Worm (Caenorhabditis elegans) whole organism, late embryonic: ENCODE measurements around the gene klo-2.
A peak's percentile ranks its signal among the peaks of the same experiment; 100 is the strongest.
"Not testable (repeated sequence)": the region's sequence is repeated elsewhere in the genome, so short reads cannot be mapped to it uniquely, and the experiment has no call there.

Experiments used
- ceh-14 ChIP-seq: sonication (generic microtip); optimal IDR thresholded peaks from 2 replicates; lab custom pipeline; 2016; ENCODE audit warnings: missing genotype, missing genetic modification characterization, missing compliant biosample characterization
- ceh-45 ChIP-seq: fragments of 200-800 bp; sonication (Bioruptor generic); IDR thresholded peaks from 2 replicates; pipeline ENCODE4 v1.3.6; 2022; ENCODE audit warnings: missing genetic modification reagents, missing genetic modification characterization, missing compliant biosample characterization
- ceh-48 ChIP-seq: sonication (generic microtip); optimal IDR thresholded peaks from 2 replicates; lab custom pipeline; 2016; ENCODE audit warnings: missing genetic modification characterization, inconsistent platforms, missing compliant biosample characterization
- pax-1 ChIP-seq: fragments of 150-350 bp; optimal IDR thresholded peaks from 2 replicates; lab custom pipeline; 2014; ENCODE audit warnings: missing biosample characterization, missing genetic modification characterization
- sox-2 ChIP-seq: fragments of 200-800 bp; sonication (Bioruptor generic); IDR thresholded peaks from 2 replicates; pipeline ENCODE4 v1.3.6; 2022; ENCODE audit warnings: missing genetic modification reagents, missing genetic modification characterization, missing compliant biosample characterization
- unc-3 ChIP-seq, 2 experiments: fragments of 200-800 bp in 1 of 2; sonication (Bioruptor generic) in 1 of 2; sonication (generic microtip) in 1 of 2; conservative IDR thresholded peaks in 1 of 2; optimal IDR thresholded peaks in 1 of 2; 2 replicates each; pipeline versions ENCODE4 v1.3.6 to Lab custom; 2016 to 2022; ENCODE audit warnings: missing compliant biosample characterization in 2 of 2, missing genetic modification characterization in 2 of 2, missing genetic modification reagents in 1 of 2
- unc-42 ChIP-seq: sonication (generic microtip); optimal IDR thresholded peaks from 2 replicates; lab custom pipeline; 2016; ENCODE audit warnings: missing genotype, missing genetic modification characterization, missing compliant biosample characterization

klo-2 gene

DNA sequence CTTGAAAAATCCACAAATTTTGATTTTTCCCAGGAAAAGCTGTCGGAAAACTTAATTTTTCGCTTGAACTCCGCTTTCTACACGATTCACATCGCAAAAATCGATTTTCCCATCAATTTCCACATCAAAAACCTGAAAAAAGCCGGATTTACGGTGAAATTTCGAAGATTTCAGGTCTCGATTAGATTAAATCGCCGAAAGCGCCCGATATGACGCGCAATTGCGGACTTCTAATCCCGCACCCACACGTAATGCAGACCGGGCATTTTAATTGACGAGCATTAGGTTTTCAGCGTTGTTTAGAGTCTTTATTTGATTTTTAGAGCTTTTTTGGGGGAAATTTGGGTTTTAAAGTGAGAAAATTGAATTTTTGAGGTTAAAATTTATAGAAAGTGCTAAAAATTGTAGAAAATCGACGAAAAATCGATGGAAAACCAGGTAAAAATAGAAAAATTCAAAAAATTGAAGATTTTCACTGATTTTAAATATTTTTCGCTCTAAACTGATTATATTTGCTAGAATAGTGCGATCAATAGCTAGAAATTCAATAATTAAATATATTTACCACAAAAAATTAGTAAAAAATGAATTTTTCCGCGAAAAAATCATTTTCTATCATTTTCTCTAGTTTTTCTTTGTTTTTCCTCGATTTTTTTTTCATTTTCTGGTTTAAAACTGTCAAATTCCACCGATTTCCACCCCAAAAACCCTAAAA lies 41.2 kb downstream of the klo-2 start, which contains the start of gene Y54F10AL.1:
Y54F10AL.1 (plus strand) TSS at position 665 of the 715 bp plus-strand sequence.
- no peak for TF ChIP-seq ceh-14 (tag; lab: Kevin White, UChicago)
- TF ChIP-seq ceh-48 (tag; lab: Kevin White, UChicago), result no peak
- peak; percentile 77 for TF ChIP-seq unc-42 (tag; lab: Kevin White, UChicago)
- TF ChIP-seq pax-1, result no peak

DNA sequence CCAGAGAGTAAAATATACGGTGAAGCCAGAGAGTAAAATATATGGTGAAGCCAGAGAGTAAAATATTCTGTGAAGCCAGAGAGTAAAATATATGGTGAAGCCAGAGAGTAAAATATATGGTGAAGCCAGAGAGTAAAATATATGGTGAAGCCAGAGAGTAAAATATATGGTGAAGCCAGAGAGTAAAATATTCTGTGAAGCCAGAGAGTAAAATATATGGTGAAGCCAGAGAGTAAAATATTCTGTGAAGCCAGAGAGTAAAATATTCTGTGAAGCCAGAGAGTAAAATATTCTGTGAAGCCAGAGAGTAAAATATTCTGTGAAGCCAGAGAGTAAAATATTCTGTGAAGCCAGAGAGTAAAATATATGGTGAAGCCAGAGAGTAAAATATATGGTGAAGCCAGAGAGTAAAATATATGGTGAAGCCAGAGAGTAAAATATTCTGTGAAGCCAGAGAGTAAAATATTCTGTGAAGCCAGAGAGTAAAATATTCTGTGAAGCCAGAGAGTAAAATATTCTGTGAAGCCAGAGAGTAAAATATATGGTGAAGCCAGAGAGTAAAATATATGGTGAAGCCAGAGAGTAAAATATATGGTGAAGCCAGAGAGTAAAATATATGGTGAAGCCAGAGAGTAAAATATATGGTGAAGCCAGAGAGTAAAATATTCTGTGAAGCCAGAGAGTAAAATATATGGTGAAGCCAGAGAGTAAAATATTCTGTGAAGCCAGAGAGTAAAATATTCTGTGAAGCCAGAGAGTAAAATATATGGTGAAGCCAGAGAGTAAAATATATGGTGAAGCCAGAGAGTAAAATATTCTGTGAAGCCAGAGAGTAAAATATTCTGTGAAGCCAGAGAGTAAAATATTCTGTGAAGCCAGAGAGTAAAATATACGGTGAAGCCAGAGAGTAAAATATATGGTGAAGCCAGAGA lies 51.5 kb downstream of the klo-2 start:
- TF ChIP-seq sox-2 (GFP tag; lab: Robert Waterston, UW), result peak; percentile 80
- TF ChIP-seq unc-3 (GFP tag; conservative IDR thresholded peaks at IDR 0.05; lab: Robert Waterston, UW), result peak; percentile 99
- TF ChIP-seq unc-3 (tag; optimal IDR thresholded peaks at IDR 0.05; lab: Kevin White, UChicago), result not testable (repeated sequence)
- peak; percentile 88 for TF ChIP-seq ceh-45
- TF ChIP-seq, all 69 proteins: peak for 3; not testable (repeated sequence) for 66
